Worm (Caenorhabditis elegans): Measurements from ENCODE around the gene M176.9.

Gene M176.9

ce11 chrII:9447965-9448364 is 36.6 kb upstream of the M176.9 start, which contains the start of gene chil-18:
Gene chil-18, plus strand, starts transcription at chrII:9448265.
- no peak for TF ChIP-seq tlf-1 (GFP tag; optimal IDR thresholded peaks at IDR 0.05)
- TF ChIP-seq attf-3 (GFP tag; conservative IDR thresholded peaks at IDR 0.05): no peak
- no peak for TF ChIP-seq T07F8.4 (tag; optimal IDR thresholded peaks at IDR 0.05)
- no peak for TF ChIP-seq F57C9.4 (tag; optimal IDR thresholded peaks at IDR 0.05)
- TF ChIP-seq Y56A3A.18 (GFP tag; IDR thresholded peaks at IDR 0.05): no peak
- no peak for TF ChIP-seq nfya-1 (tag; optimal IDR thresholded peaks at IDR 0.05; ENCODE audit: borderline replicate concordance, insufficient read depth)
- no peak for TF ChIP-seq F22D6.2 (tag; optimal IDR thresholded peaks at IDR 0.05)
- TF ChIP-seq nhr-179 (tag; optimal IDR thresholded peaks at IDR 0.05): no peak
- no peak for TF ChIP-seq F49E8.2 (tag; optimal IDR thresholded peaks at IDR 0.05; ENCODE audit: insufficient read depth)

ce11 chrII:9445368-9445767 is 34.0 kb upstream of the M176.9 start, which contains the start of gene R09D1.13:
Gene R09D1.13, minus strand, starts transcription at chrII:9445468.
- TF ChIP-seq ceh-27 (GFP tag; optimal IDR thresholded peaks at IDR 0.05): no peak
- no peak for TF ChIP-seq Y53F4B.3 (GFP tag; IDR thresholded peaks at IDR 0.05)
- no peak for TF ChIP-seq ekl-4 (GFP tag; IDR thresholded peaks at IDR 0.05)
- TF ChIP-seq sea-2 (GFP tag; IDR thresholded peaks at IDR 0.05): no peak
- no peak for TF ChIP-seq ceh-79 (tag; optimal IDR thresholded peaks at IDR 0.05)
- TF ChIP-seq hlh-12 (tag; optimal IDR thresholded peaks at IDR 0.05): no peak
- no peak for TF ChIP-seq D2030.7 (GFP tag; IDR thresholded peaks at IDR 0.05)
- no peak for TF ChIP-seq rpc-1 (optimal IDR thresholded peaks at IDR 0.05)
- TF ChIP-seq rpc-1 (tag; optimal IDR thresholded peaks at IDR 0.05): no peak
- TF ChIP-seq unc-62 (GFP tag; optimal IDR thresholded peaks at IDR 0.05): no peak
- no peak for TF ChIP-seq T26A5.8 (tag; optimal IDR thresholded peaks at IDR 0.05)
- no peak for TF ChIP-seq madf-10 (tag; optimal IDR thresholded peaks at IDR 0.05)
- no peak for TF ChIP-seq mcd-1 (GFP tag; IDR thresholded peaks at IDR 0.05)
- no peak for TF ChIP-seq somi-1 (GFP tag; optimal IDR thresholded peaks at IDR 0.05)
- no peak for TF ChIP-seq lsy-27 (tag; optimal IDR thresholded peaks at IDR 0.05; ENCODE audit: borderline replicate concordance, insufficient read depth)
- no peak for TF ChIP-seq ztf-3 (GFP tag; optimal IDR thresholded peaks at IDR 0.05)
- no peak for TF ChIP-seq nhr-27 (tag; optimal IDR thresholded peaks at IDR 0.05)
- no peak for TF ChIP-seq snpc-4 (GFP tag; optimal IDR thresholded peaks at IDR 0.05)
- TF ChIP-seq snpc-4 (tag; optimal IDR thresholded peaks at IDR 0.05): no peak
- no peak for TF ChIP-seq madf-8 (GFP tag; conservative IDR thresholded peaks at IDR 0.05)

ce11 chrII:9443522-9443921 is 32.1 kb upstream of the M176.9 start, which contains the start of gene chil-15:
Gene chil-15, minus strand, starts transcription at chrII:9443622.
- TF ChIP-seq B0261.1 (tag; optimal IDR thresholded peaks at IDR 0.05) (no peak), dox-1 (GFP tag; IDR thresholded peaks at IDR 0.05) (no peak), F49E8.2 (tag; optimal IDR thresholded peaks at IDR 0.05; ENCODE audit: insufficient read depth) (no peak), ceh-27 (GFP tag; optimal IDR thresholded peaks at IDR 0.05) (no peak), ztf-28 (GFP tag; IDR thresholded peaks at IDR 0.05) (no peak), F33H1.4 (GFP tag; IDR thresholded peaks at IDR 0.05) (no peak), bed-1 (GFP tag; IDR thresholded peaks at IDR 0.05) (no peak), ceh-40 (GFP tag; IDR thresholded peaks at IDR 0.05) (no peak), nfyb-1 (GFP tag; IDR thresholded peaks at IDR 0.05) (no peak), die-1 (tag; optimal IDR thresholded peaks at IDR 0.05) (no peak), hmg-1.2 (GFP tag; IDR thresholded peaks at IDR 0.05) (no peak), zfh-2 (GFP tag; conservative IDR thresholded peaks at IDR 0.05) (no peak), ztf-25 (GFP tag; IDR thresholded peaks at IDR 0.05) (no peak), ztf-18 (tag; optimal IDR thresholded peaks at IDR 0.05) (no peak), dpff-1 (tag; optimal IDR thresholded peaks at IDR 0.05) (no peak), ztf-6 (GFP tag; IDR thresholded peaks at IDR 0.05) (no peak), rpc-1 (optimal IDR thresholded peaks at IDR 0.05) (no peak), rpc-1 (tag; optimal IDR thresholded peaks at IDR 0.05) (no peak)

Data from whole organism, young adult.